Worm (Caenorhabditis elegans): Measurements from ENCODE around the gene lys-10.

DNA sequence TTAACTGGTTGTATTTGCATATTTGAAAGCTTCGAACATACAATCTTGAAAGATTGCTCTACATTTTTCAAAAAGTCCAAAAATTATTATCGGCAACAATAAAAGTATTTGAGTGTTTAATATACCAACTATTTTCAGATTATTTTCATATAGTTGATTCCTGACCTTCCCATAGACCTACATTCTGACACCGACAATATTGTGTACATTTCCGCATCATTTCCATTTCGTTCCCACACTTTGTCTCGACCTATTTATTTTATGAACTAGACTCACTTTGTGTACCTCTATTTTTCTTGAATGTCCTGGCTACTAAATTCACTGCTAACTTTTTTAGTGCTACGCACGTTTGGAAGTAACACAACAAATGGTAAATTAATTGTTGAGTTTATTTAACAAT is 9.8 kb downstream of the lys-10 start, which contains the start of gene lgc-5:
- TF ChIP-seq snpc-4 (tag; optimal IDR thresholded peaks at IDR 0.05) = no peak
- no peak for TF ChIP-seq elt-1 (tag; optimal IDR thresholded peaks at IDR 0.05)
- TF ChIP-seq nhr-237 (tag; optimal IDR thresholded peaks at IDR 0.05) = no peak
- no peak for TF ChIP-seq lsy-12 (tag; optimal IDR thresholded peaks at IDR 0.05)
- TF ChIP-seq nhr-11 (tag; optimal IDR thresholded peaks at IDR 0.05) = no peak
- no peak for TF ChIP-seq skn-1 (tag; optimal IDR thresholded peaks at IDR 0.05)
- TF ChIP-seq nhr-76 (tag; optimal IDR thresholded peaks at IDR 0.05) = no peak
